Fruit fly (Drosophila melanogaster) whole organism, embryonic: ENCODE measurements around the gene APC4.

ENCODE experiments used
- Bdp1 ChIP-seq: fragments of 200-800 bp; sonication (Bioruptor generic); optimal IDR thresholded peaks from 3 replicates; lab custom pipeline; 2016; ENCODE audit warnings: missing biosample characterization, missing genetic modification characterization
- CG1024 ChIP-seq: fragments of 200-800 bp; sonication (Bioruptor generic); IDR thresholded peaks from 2 replicates; pipeline ENCODE4 v1.3.6; 2022; ENCODE audit warnings: missing biosample characterization, missing genetic modification characterization
- CG10462 ChIP-seq: fragments of 200-800 bp; sonication (Bioruptor generic); optimal IDR thresholded peaks from 2 replicates; lab custom pipeline; 2016; ENCODE audit warnings: missing biosample characterization, missing genetic modification characterization
- CG10543 ChIP-seq: fragments of 200-800 bp; sonication (Bioruptor generic); optimal IDR thresholded peaks from 3 replicates; lab custom pipeline; 2017; ENCODE audit warnings: missing biosample characterization, mild to moderate bottlenecking, missing genetic modification characterization, moderate library complexity
- CG11247 ChIP-seq: fragments of 200-800 bp; sonication (Bioruptor generic); IDR thresholded peaks from 2 replicates; pipeline ENCODE4 v1.3.6; 2022; ENCODE audit warnings: missing biosample characterization, missing genetic modification characterization
- CG11560 ChIP-seq: fragments of 200-800 bp; sonication (Bioruptor generic); IDR thresholded peaks from 3 replicates; pipeline ENCODE4 v1.3.6; 2022; ENCODE audit warnings: missing biosample characterization, missing genetic modification characterization
- CG15073 ChIP-seq: fragments of 200-800 bp; sonication (Bioruptor generic); optimal IDR thresholded peaks from 2 replicates; lab custom pipeline; 2016; ENCODE audit warnings: missing biosample characterization, missing genetic modification characterization
- CG17829 ChIP-seq: fragments of 200-800 bp; optimal IDR thresholded peaks from 2 replicates; lab custom pipeline; 2019; ENCODE audit warnings: missing biosample characterization, mild to moderate bottlenecking, missing genetic modification characterization, moderate library complexity
- CG18599 ChIP-seq: fragments of 200-800 bp; sonication (Bioruptor generic); optimal IDR thresholded peaks from 3 replicates; lab custom pipeline; 2017; ENCODE audit warnings: missing biosample characterization, missing genetic modification characterization, mild to moderate bottlenecking, moderate library complexity, missing genetic modification reagents
- CG31388 ChIP-seq: fragments of 200-800 bp; sonication (Bioruptor generic); optimal IDR thresholded peaks from 2 replicates; lab custom pipeline; 2016; ENCODE audit warnings: missing biosample characterization, missing genetic modification characterization
- CG34376 ChIP-seq: fragments of 200-800 bp; sonication (Bioruptor generic); optimal IDR thresholded peaks from 2 replicates; lab custom pipeline; 2018; ENCODE audit warnings: missing biosample characterization, mild to moderate bottlenecking, missing genetic modification characterization
- CG3847 ChIP-seq: fragments of 200-800 bp; sonication (Bioruptor generic); IDR thresholded peaks from 2 replicates; pipeline ENCODE4 v1.3.6; 2022; ENCODE audit warnings: missing biosample characterization, missing genetic modification characterization
- CG4707 ChIP-seq: fragments of 200-800 bp; sonication (Bioruptor generic); optimal IDR thresholded peaks from 2 replicates; lab custom pipeline; 2018; ENCODE audit warnings: missing biosample characterization, mild to moderate bottlenecking, missing genetic modification characterization, moderate library complexity
- CG4854 ChIP-seq: fragments of 200-800 bp; sonication (Bioruptor generic); optimal IDR thresholded peaks from 2 replicates; lab custom pipeline; 2016; ENCODE audit warnings: missing biosample characterization, missing genetic modification characterization, inconsistent platforms
- CG5180 ChIP-seq: fragments of 200-800 bp; sonication (Bioruptor generic); optimal IDR thresholded peaks from 3 replicates; lab custom pipeline; 2017; ENCODE audit warnings: missing biosample characterization, missing genetic modification characterization, mild to moderate bottlenecking, moderate library complexity, missing genetic modification reagents
- CG8359 ChIP-seq: fragments of 200-800 bp; sonication (Bioruptor generic); optimal IDR thresholded peaks from 2 replicates; lab custom pipeline; 2017; ENCODE audit warnings: missing biosample characterization, mild to moderate bottlenecking, missing genetic modification characterization, borderline replicate concordance
- Camta ChIP-seq: fragments of 200-800 bp; sonication (Bioruptor generic); optimal IDR thresholded peaks from 2 replicates; lab custom pipeline; 2016; ENCODE audit warnings: missing biosample characterization, missing genetic modification characterization
- CoRest ChIP-seq: fragments of 200-800 bp; sonication (Bioruptor generic); optimal IDR thresholded peaks from 3 replicates; lab custom pipeline; 2018; ENCODE audit warnings: missing biosample characterization, mild to moderate bottlenecking, missing genetic modification characterization, moderate library complexity
- D ChIP-seq, 2 experiments: fragments of 200-800 bp in 1 of 2; fragments of >200 bp in 1 of 2; sonication (Bioruptor generic) in 1 of 2; optimal IDR thresholded peaks; 2 replicates in 1 of 2; 3 replicates in 1 of 2; lab custom pipeline; 2017; ENCODE audit warnings: mild to moderate bottlenecking in 1 of 2, missing biosample characterization in 1 of 2, missing genetic modification characterization in 1 of 2, missing genetic modification reagents in 1 of 2
- D19A ChIP-seq: fragments of 200-800 bp; optimal IDR thresholded peaks from 3 replicates; lab custom pipeline; 2019; ENCODE audit warnings: missing biosample characterization, mild to moderate bottlenecking, missing genetic modification characterization, moderate library complexity
- Dbx ChIP-seq: fragments of 200-800 bp; sonication (Bioruptor generic); IDR thresholded peaks from 3 replicates; pipeline ENCODE4 v1.3.6; 2022; ENCODE audit warnings: missing biosample characterization, missing genetic modification characterization
- Fer2 ChIP-seq: fragments of 200-800 bp; sonication (Bioruptor generic); optimal IDR thresholded peaks from 2 replicates; lab custom pipeline; 2018; ENCODE audit warnings: missing biosample characterization, mild to moderate bottlenecking, missing genetic modification characterization, moderate library complexity
- GATAe ChIP-seq: fragments of 200-800 bp; sonication (Bioruptor generic); conservative IDR thresholded peaks from 2 replicates; pipeline ENCODE4 v1.3.6; 2022; ENCODE audit warnings: missing biosample characterization, missing genetic modification characterization
- Hr51 ChIP-seq, 2 experiments: fragments of 200-800 bp; sonication (Bioruptor generic); optimal IDR thresholded peaks; 2 replicates in 1 of 2; 3 replicates in 1 of 2; lab custom pipeline; 2016 to 2018; ENCODE audit warnings: missing biosample characterization in 2 of 2, missing genetic modification characterization in 2 of 2, mild to moderate bottlenecking in 1 of 2, moderate library complexity in 1 of 2
- Med ChIP-seq: fragments of 200-800 bp; sonication (Bioruptor generic); peaks from one replicate; lab custom pipeline; 2016; ENCODE audit warnings: missing biosample characterization, missing genetic modification characterization, mild to moderate bottlenecking, inconsistent platforms, moderate library complexity
- Neu2 ChIP-seq: fragments of 200-800 bp; sonication (Bioruptor generic); optimal IDR thresholded peaks from 3 replicates; lab custom pipeline; 2016; ENCODE audit warnings: missing biosample characterization, missing genetic modification characterization, borderline replicate concordance
- Nf-YB ChIP-seq: fragments of 200-800 bp; sonication (Bioruptor generic); optimal IDR thresholded peaks from 3 replicates; lab custom pipeline; 2019; ENCODE audit warnings: missing biosample characterization, mild to moderate bottlenecking, missing genetic modification characterization, moderate library complexity
- Sox100B ChIP-seq: fragments of 200-800 bp; sonication (Bioruptor generic); optimal IDR thresholded peaks from 3 replicates; lab custom pipeline; 2018; ENCODE audit warnings: missing biosample characterization, mild to moderate bottlenecking, missing genetic modification characterization
- Sry-β ChIP-seq: fragments of 200-800 bp; sonication (Bioruptor generic); optimal IDR thresholded peaks from 2 replicates; lab custom pipeline; 2018; ENCODE audit warnings: missing biosample characterization, mild to moderate bottlenecking, missing genetic modification characterization, moderate library complexity
- bowl ChIP-seq: fragments of 200-800 bp; sonication (Bioruptor generic); IDR thresholded peaks from 2 replicates; pipeline ENCODE4 v1.3.6; 2022; ENCODE audit warnings: missing biosample characterization, missing genetic modification characterization
- chm ChIP-seq: fragments of 200-800 bp; sonication (Bioruptor generic); IDR thresholded peaks from 2 replicates; pipeline ENCODE4 v1.3.6; 2022; ENCODE audit warnings: missing biosample characterization, missing genetic modification characterization
- emc ChIP-seq: fragments of 200-800 bp; sonication (Bioruptor generic); optimal IDR thresholded peaks from 2 replicates; lab custom pipeline; 2016; ENCODE audit warnings: missing biosample characterization, missing genetic modification characterization
- exex ChIP-seq: fragments of 200-800 bp; sonication (Bioruptor generic); optimal IDR thresholded peaks from 4 replicates; lab custom pipeline; 2018; ENCODE audit warnings: missing biosample characterization, mild to moderate bottlenecking, missing genetic modification characterization, moderate library complexity
- fd3F ChIP-seq: fragments of 200-800 bp; sonication (Bioruptor generic); optimal IDR thresholded peaks from 2 replicates; lab custom pipeline; 2018; ENCODE audit warnings: missing biosample characterization, mild to moderate bottlenecking, missing genetic modification characterization, moderate library complexity
- gce ChIP-seq: fragments of 200-800 bp; sonication (Bioruptor generic); IDR thresholded peaks from 3 replicates; pipeline ENCODE4 v1.3.6; 2022; ENCODE audit warnings: missing biosample characterization, missing genetic modification characterization
- grn ChIP-seq: fragments of 200-800 bp; sonication (Bioruptor generic); optimal IDR thresholded peaks from 3 replicates; lab custom pipeline; 2017; ENCODE audit warnings: missing biosample characterization, missing genetic modification characterization
- her ChIP-seq: fragments of 200-800 bp; sonication (Bioruptor generic); optimal IDR thresholded peaks from 2 replicates; lab custom pipeline; 2016; ENCODE audit warnings: missing biosample characterization, missing genetic modification characterization
- hkb ChIP-seq, 2 experiments: fragments of 200-800 bp in 1 of 2; fragments of >200 bp in 1 of 2; sonication (Bioruptor generic) in 1 of 2; IDR thresholded peaks in 1 of 2; optimal IDR thresholded peaks in 1 of 2; 2 replicates each; pipeline versions ENCODE4 v1.3.6 to Lab custom; 2017 to 2022; ENCODE audit warnings: missing biosample characterization in 1 of 2, missing genetic modification characterization in 1 of 2
- mam ChIP-seq: fragments of 200-800 bp; sonication (Bioruptor generic); optimal IDR thresholded peaks from 3 replicates; lab custom pipeline; 2016; ENCODE audit warnings: missing biosample characterization, missing genetic modification characterization
- mirr ChIP-seq: fragments of 200-800 bp; sonication (Bioruptor generic); optimal IDR thresholded peaks from 3 replicates; lab custom pipeline; 2018; ENCODE audit warnings: missing biosample characterization, mild to moderate bottlenecking, missing genetic modification characterization
- pfk ChIP-seq: fragments of 200-800 bp; sonication (Bioruptor generic); optimal IDR thresholded peaks from 2 replicates; lab custom pipeline; 2018; ENCODE audit warnings: missing biosample characterization, mild to moderate bottlenecking, missing genetic modification characterization, moderate library complexity
- row ChIP-seq: fragments of 200-800 bp; sonication (Bioruptor generic); IDR thresholded peaks from 3 replicates; pipeline ENCODE4 v1.3.6; 2022; ENCODE audit warnings: missing biosample characterization, missing genetic modification characterization
- run ChIP-seq: fragments of 200-800 bp; sonication (Bioruptor generic); optimal IDR thresholded peaks from 3 replicates; lab custom pipeline; 2018; ENCODE audit warnings: missing biosample characterization, mild to moderate bottlenecking, missing genetic modification characterization
- slbo ChIP-seq: fragments of 200-800 bp; sonication (Bioruptor generic); IDR thresholded peaks from 2 replicates; pipeline ENCODE4 v1.3.6; 2022; ENCODE audit warnings: missing biosample characterization, missing genetic modification characterization
- slou ChIP-seq: fragments of 200-800 bp; sonication (Bioruptor generic); optimal IDR thresholded peaks from 3 replicates; lab custom pipeline; 2016; ENCODE audit warnings: missing biosample characterization, missing genetic modification characterization
- so ChIP-seq: fragments of 200-800 bp; sonication (Bioruptor generic); IDR thresholded peaks from 3 replicates; pipeline ENCODE4 v1.3.6; 2022; ENCODE audit warnings: missing biosample characterization, missing genetic modification characterization
- sug ChIP-seq: fragments of 200-800 bp; optimal IDR thresholded peaks from 2 replicates; lab custom pipeline; 2019; ENCODE audit warnings: missing biosample characterization, mild to moderate bottlenecking, missing genetic modification characterization, moderate library complexity
- tx ChIP-seq: fragments of 200-800 bp; sonication (Bioruptor generic); optimal IDR thresholded peaks from 2 replicates; lab custom pipeline; 2016; ENCODE audit warnings: missing biosample characterization, missing genetic modification characterization
- wdn ChIP-seq: fragments of 200-800 bp; sonication (Bioruptor generic); IDR thresholded peaks from 2 replicates; pipeline ENCODE4 v1.3.6; 2022; ENCODE audit warnings: missing biosample characterization, missing genetic modification characterization

Gene APC4

DNA sequence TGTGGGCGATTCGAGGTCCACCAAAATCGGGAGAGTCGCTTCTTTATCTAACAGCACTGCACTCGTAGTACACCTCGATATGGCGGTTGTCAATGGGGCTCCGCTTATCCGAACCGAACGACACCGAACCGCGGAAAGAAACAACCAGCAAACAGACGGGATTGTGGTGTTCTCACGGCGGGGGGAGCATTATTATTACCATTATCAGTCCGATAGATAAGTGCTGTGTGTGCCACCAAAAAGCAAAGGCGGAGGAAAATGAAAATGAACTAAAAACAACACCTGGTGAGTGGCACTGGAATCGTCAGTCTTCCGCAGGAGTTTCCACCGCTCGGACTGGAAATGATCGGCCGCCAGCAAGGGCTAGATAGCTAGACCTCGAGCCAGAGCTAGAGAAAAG is 25.7 kb downstream of the APC4 start, which contains the start of gene AP-1gamma (continued):
- TF ChIP-seq wdn (GFP tag; lab: Robert Waterston, UW) (no peak), fd3F (GFP tag; lab: Kevin White, UChicago) (no peak), grn (GFP tag; lab: Kevin White, UChicago) (peak; percentile 40), sug (tag; lab: Kevin White, UChicago) (peak; percentile 93), CG5180 (peak; percentile 2), Bdp1 (GFP tag; lab: Kevin White, UChicago) (no peak), mirr (peak; percentile 78), GATAe (GFP tag; lab: Robert Waterston, UW) (peak; percentile 33; the same call in 1 of the 2 replicates), CG4707 (GFP tag; lab: Kevin White, UChicago) (no peak), CG10462 (GFP tag; lab: Kevin White, UChicago) (no peak), Sry-β (GFP tag; lab: Kevin White, UChicago) (no peak), Med (GFP tag; lab: Kevin White, UChicago) (peak; percentile 41), CoRest (tag; lab: Kevin White, UChicago) (no peak), gce (GFP tag; lab: Robert Waterston, UW) (no peak), Camta (GFP tag; lab: Kevin White, UChicago) (no peak), Fer2 (tag; lab: Kevin White, UChicago) (no peak), D19A (tag; lab: Kevin White, UChicago) (no peak), her (no peak), run (tag; lab: Kevin White, UChicago) (no peak), slou (GFP tag; lab: Kevin White, UChicago) (no peak), Neu2 (GFP tag; lab: Kevin White, UChicago) (no peak), CG31388 (no peak), CG10543 (GFP tag; lab: Kevin White, UChicago) (peak; percentile 85), CG11560 (tag; lab: Robert Waterston, UW) (no peak), so (GFP tag; lab: Robert Waterston, UW) (no peak), CG11247 (GFP tag; lab: Robert Waterston, UW) (no peak), Hr51 (GFP tag; optimal IDR thresholded peaks at IDR 0.05; lab: Kevin White, UChicago) (no peak), CG8359 (GFP tag; lab: Kevin White, UChicago) (no peak), CG1024 (GFP tag; lab: Robert Waterston, UW) (no peak), pfk (GFP tag; lab: Kevin White, UChicago) (peak; percentile 72), CG18599 (GFP tag; lab: Kevin White, UChicago) (peak; percentile 1), Nf-YB (GFP tag; lab: Kevin White, UChicago) (no peak), slbo (no peak), CG34376 (GFP tag; lab: Kevin White, UChicago) (peak; percentile 76), Sox100B (GFP tag; lab: Kevin White, UChicago) (no peak), tx (GFP tag; lab: Kevin White, UChicago) (no peak), D (optimal IDR thresholded peaks at IDR 0.05; lab: Kevin White, UChicago) (no peak), D (GFP tag; optimal IDR thresholded peaks at IDR 0.05; lab: Kevin White, UChicago) (no peak), CG3847 (GFP tag; lab: Robert Waterston, UW) (no peak), CG15073 (GFP tag; lab: Kevin White, UChicago) (no peak), Dbx (GFP tag; lab: Robert Waterston, UW) (0 out of 3 replicates have a peak, but pooled peaks have one; percentile 18), row (GFP tag; lab: Robert Waterston, UW) (no peak), bowl (GFP tag; lab: Robert Waterston, UW) (no peak), CG17829 (tag; lab: Kevin White, UChicago) (no peak), emc (GFP tag; lab: Kevin White, UChicago) (no peak), hkb (optimal IDR thresholded peaks at IDR 0.05; lab: Kevin White, UChicago) (no peak), hkb (GFP tag; IDR thresholded peaks at IDR 0.05; lab: Robert Waterston, UW) (no peak), exex (tag; lab: Kevin White, UChicago) (peak; percentile 91), CG4854 (no peak), chm (GFP tag; lab: Robert Waterston, UW) (no peak), mam (no peak)
- TF ChIP-seq, all 482 proteins: peak for 18
